Worm (Caenorhabditis elegans) whole organism, L1 larva: ENCODE results near the gene nep-18.
"Not testable (repeated sequence)": the region's sequence is repeated elsewhere in the genome, so short reads cannot be mapped to it uniquely, and the experiment has no call there.

Source experiments
- hlh-17 ChIP-seq: fragments of 200-800 bp; sonication (Bioruptor generic); optimal IDR thresholded peaks from 2 replicates; lab custom pipeline; 2018; ENCODE audit warnings: missing genetic modification characterization, mild to moderate bottlenecking, missing compliant biosample characterization, moderate library complexity, borderline replicate concordance
- snpc-4 ChIP-seq: fragments of 150-350 bp; optimal IDR thresholded peaks from 2 replicates; lab custom pipeline; 2014; ENCODE audit warnings: missing biosample characterization, missing genetic modification characterization
- sup-37 ChIP-seq: fragments of 200-800 bp; sonication (Bioruptor generic); optimal IDR thresholded peaks from 2 replicates; lab custom pipeline; 2018; ENCODE audit warnings: mild to moderate bottlenecking, missing genetic modification characterization, missing compliant biosample characterization

DNA sequence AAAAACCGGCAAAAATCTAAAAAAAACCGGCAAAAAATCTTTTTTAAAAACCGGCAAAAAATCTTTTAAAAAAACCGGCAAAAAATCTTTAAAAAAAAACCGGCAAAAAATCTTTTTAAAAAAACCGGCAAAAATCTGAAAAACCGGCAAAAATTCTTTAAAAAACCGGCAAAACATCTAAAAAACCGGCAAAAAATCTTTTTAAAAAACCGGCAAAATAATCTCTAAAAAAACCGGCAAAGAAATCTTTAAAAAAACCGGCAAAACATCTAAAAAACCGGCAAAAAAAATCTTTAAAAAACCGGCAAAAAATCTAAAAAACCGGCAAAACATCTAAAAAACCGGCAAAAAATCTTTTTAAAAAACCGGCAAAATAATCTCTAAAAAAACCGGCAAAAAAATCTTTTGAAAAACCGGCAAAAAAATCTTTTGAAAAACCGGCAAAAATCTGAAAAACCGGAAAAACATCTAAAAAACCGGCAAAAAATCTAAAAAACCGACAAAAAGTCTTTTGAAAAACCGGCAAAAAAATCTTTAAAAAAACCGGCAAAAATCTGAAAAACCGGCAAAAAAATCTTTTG is 6.6 kb upstream of the nep-18 start:
- TF ChIP-seq hlh-17; sup-37 (GFP tag; lab: Kevin White, UChicago); snpc-4: not testable (repeated sequence)
